Fruit fly (Drosophila melanogaster) whole organism, embryonic: ENCODE results near the gene Gga.

Source experiments
- CG10431 ChIP-seq: fragments of 200-800 bp; sonication (Bioruptor generic); optimal IDR thresholded peaks from 3 replicates; lab custom pipeline; 2018; ENCODE audit warnings: missing biosample characterization, mild to moderate bottlenecking, missing genetic modification characterization
- CG10959 ChIP-seq: fragments of 200-800 bp; sonication (Bioruptor generic); IDR thresholded peaks from 2 replicates; pipeline ENCODE4 v1.3.6; 2022; ENCODE audit warnings: missing biosample characterization, missing genetic modification characterization
- CG1647 ChIP-seq: fragments of 200-800 bp; sonication (Bioruptor generic); optimal IDR thresholded peaks from 3 replicates; lab custom pipeline; 2016; ENCODE audit warnings: missing biosample characterization, missing genetic modification characterization
- CG2116 ChIP-seq: fragments of 200-800 bp; sonication (Bioruptor generic); optimal IDR thresholded peaks from 3 replicates; lab custom pipeline; 2018; ENCODE audit warnings: missing biosample characterization, mild to moderate bottlenecking, missing genetic modification characterization
- CG2712 ChIP-seq: fragments of 200-800 bp; optimal IDR thresholded peaks from 3 replicates; lab custom pipeline; 2019; ENCODE audit warnings: missing biosample characterization, mild to moderate bottlenecking, missing genetic modification characterization, moderate library complexity
- CG30403 ChIP-seq: fragments of 200-800 bp; sonication (Bioruptor generic); optimal IDR thresholded peaks from 3 replicates; lab custom pipeline; 2016; ENCODE audit warnings: missing biosample characterization, missing genetic modification characterization
- CG32532 ChIP-seq: fragments of 200-800 bp; sonication (Bioruptor generic); IDR thresholded peaks from 2 replicates; pipeline ENCODE4 v1.3.6; 2022; ENCODE audit warnings: missing biosample characterization, missing genetic modification characterization
- CG32767 ChIP-seq: fragments of 200-800 bp; sonication (Bioruptor generic); IDR thresholded peaks from 2 replicates; pipeline ENCODE4 v1.3.6; 2022; ENCODE audit warnings: missing biosample characterization, missing genetic modification characterization
- CG33557 ChIP-seq: fragments of 200-800 bp; sonication (Bioruptor generic); optimal IDR thresholded peaks from 2 replicates; lab custom pipeline; 2019; ENCODE audit warnings: missing biosample characterization, mild to moderate bottlenecking, missing genetic modification characterization, moderate library complexity
- CG3726 ChIP-seq: fragments of 200-800 bp; sonication (Bioruptor generic); IDR thresholded peaks from 3 replicates; pipeline ENCODE4, ENCODE4 v1.3.6; 2022; ENCODE audit warnings: missing biosample characterization, missing genetic modification characterization
- CG6791 ChIP-seq: fragments of 200-800 bp; sonication (Bioruptor generic); IDR thresholded peaks from 3 replicates; pipeline ENCODE4 v1.3.6; 2022; ENCODE audit warnings: missing biosample characterization, missing genetic modification characterization; ENCODE audit not compliant: partially characterized antibody
- CG7987 ChIP-seq: fragments of 200-800 bp; sonication (Bioruptor generic); optimal IDR thresholded peaks from 2 replicates; lab custom pipeline; 2018; ENCODE audit warnings: missing biosample characterization, mild to moderate bottlenecking, missing genetic modification characterization, moderate library complexity
- CG8924 ChIP-seq: fragments of 200-800 bp; optimal IDR thresholded peaks from 3 replicates; lab custom pipeline; 2019; ENCODE audit warnings: missing biosample characterization, mild to moderate bottlenecking, missing genetic modification characterization, moderate library complexity
- D19B ChIP-seq: fragments of 200-800 bp; sonication (Bioruptor generic); optimal IDR thresholded peaks from 2 replicates; lab custom pipeline; 2017; ENCODE audit warnings: missing biosample characterization, mild to moderate bottlenecking, missing genetic modification characterization
- Dip3 ChIP-seq: fragments of 200-800 bp; sonication (Bioruptor generic); optimal IDR thresholded peaks from 3 replicates; lab custom pipeline; 2016; ENCODE audit warnings: missing biosample characterization, missing genetic modification characterization
- E2f2 ChIP-seq: fragments of 200-800 bp; sonication (Bioruptor generic); IDR thresholded peaks from 2 replicates; pipeline ENCODE4 v1.3.6; 2022; ENCODE audit warnings: missing biosample characterization, missing genetic modification characterization
- Eip74EF ChIP-seq, 2 experiments: fragments of 200-800 bp in 1 of 2; fragments of >200 bp in 1 of 2; sonication (Bioruptor generic) in 1 of 2; optimal IDR thresholded peaks; 2 replicates each; lab custom pipeline; 2017 to 2019; ENCODE audit warnings: missing biosample characterization in 2 of 2, missing genetic modification characterization in 2 of 2, mild to moderate bottlenecking in 1 of 2, moderate library complexity in 1 of 2
- Gsc ChIP-seq: fragments of 200-800 bp; sonication (Bioruptor generic); IDR thresholded peaks from 2 replicates; pipeline ENCODE4 v1.3.6; 2022; ENCODE audit warnings: missing biosample characterization, missing genetic modification characterization
- H2.0 ChIP-seq: fragments of 200-800 bp; sonication (Bioruptor generic); IDR thresholded peaks from 2 replicates; pipeline ENCODE4 v1.3.6; 2022; ENCODE audit warnings: missing biosample characterization, missing genetic modification characterization
- Hmx ChIP-seq: fragments of 200-800 bp; sonication (Bioruptor generic); optimal IDR thresholded peaks from 2 replicates; lab custom pipeline; 2016; ENCODE audit warnings: missing biosample characterization, missing genetic modification characterization
- Hr51 ChIP-seq, 2 experiments: fragments of 200-800 bp; sonication (Bioruptor generic); optimal IDR thresholded peaks; 2 replicates in 1 of 2; 3 replicates in 1 of 2; lab custom pipeline; 2016 to 2018; ENCODE audit warnings: missing biosample characterization in 2 of 2, missing genetic modification characterization in 2 of 2, mild to moderate bottlenecking in 1 of 2, moderate library complexity in 1 of 2
- Hsf ChIP-seq: fragments of 200-800 bp; sonication (Bioruptor generic); optimal IDR thresholded peaks from 3 replicates; lab custom pipeline; 2016; ENCODE audit warnings: missing biosample characterization, missing genetic modification characterization
- Jarid2 ChIP-seq: fragments of 200-800 bp; sonication (Bioruptor generic); optimal IDR thresholded peaks from 3 replicates; lab custom pipeline; 2017; ENCODE audit warnings: mild to moderate bottlenecking, missing biosample characterization, missing genetic modification reagents, missing genetic modification characterization
- Max ChIP-seq: fragments of 200-800 bp; sonication (Bioruptor generic); optimal IDR thresholded peaks from 2 replicates; lab custom pipeline; 2016; ENCODE audit warnings: missing biosample characterization, mild to moderate bottlenecking, missing genetic modification characterization
- Myb ChIP-seq: fragments of 200-800 bp; sonication (Bioruptor generic); optimal IDR thresholded peaks from 2 replicates; lab custom pipeline; 2016; ENCODE audit warnings: missing biosample characterization, missing genetic modification characterization
- NC2α ChIP-seq: fragments of 200-800 bp; sonication (Bioruptor generic); optimal IDR thresholded peaks from 2 replicates; lab custom pipeline; 2016; ENCODE audit warnings: missing biosample characterization, missing genetic modification characterization
- NC2β ChIP-seq: fragments of 200-800 bp; sonication (Bioruptor generic); optimal IDR thresholded peaks from 2 replicates; lab custom pipeline; 2016; ENCODE audit warnings: missing biosample characterization, missing genetic modification characterization
- Vsx1 ChIP-seq: fragments of 200-800 bp; sonication (Bioruptor generic); optimal IDR thresholded peaks from 2 replicates; lab custom pipeline; 2017; ENCODE audit warnings: missing biosample characterization, mild to moderate bottlenecking, missing genetic modification characterization, missing genetic modification reagents
- YL-1 ChIP-seq: fragments of 200-800 bp; sonication (Bioruptor generic); optimal IDR thresholded peaks from 3 replicates; lab custom pipeline; 2017; ENCODE audit warnings: missing biosample characterization, mild to moderate bottlenecking, missing genetic modification characterization
- bigmax ChIP-seq: fragments of 200-800 bp; sonication (Bioruptor generic); optimal IDR thresholded peaks from 2 replicates; lab custom pipeline; 2018; ENCODE audit warnings: missing biosample characterization, mild to moderate bottlenecking, missing genetic modification characterization
- chn ChIP-seq: fragments of 200-800 bp; sonication (Bioruptor generic); optimal IDR thresholded peaks from 2 replicates; lab custom pipeline; 2016; ENCODE audit warnings: missing biosample characterization, missing genetic modification characterization
- ham ChIP-seq: fragments of 200-800 bp; sonication (Bioruptor generic); IDR thresholded peaks from 2 replicates; pipeline ENCODE4 v1.3.6; 2022; ENCODE audit warnings: missing biosample characterization, missing genetic modification characterization
- hth ChIP-seq: fragments of >200 bp; optimal IDR thresholded peaks from 2 replicates; lab custom pipeline; 2017; ENCODE audit warnings: inconsistent platforms
- mld ChIP-seq: fragments of 200-800 bp; sonication (Bioruptor generic); IDR thresholded peaks from 3 replicates; pipeline ENCODE4 v1.3.6; 2022; ENCODE audit warnings: missing biosample characterization, missing genetic modification characterization; ENCODE audit not compliant: partially characterized antibody
- nmo ChIP-seq: fragments of 200-800 bp; sonication (Bioruptor generic); optimal IDR thresholded peaks from 2 replicates; lab custom pipeline; 2018; ENCODE audit warnings: missing biosample characterization, mild to moderate bottlenecking, missing genetic modification characterization, moderate library complexity
- otp ChIP-seq: fragments of 200-800 bp; sonication (Bioruptor generic); IDR thresholded peaks from 3 replicates; pipeline ENCODE4, ENCODE4 v1.3.6; 2022; ENCODE audit warnings: missing biosample characterization, missing genetic modification characterization
- pita ChIP-seq: fragments of 200-800 bp; sonication (Bioruptor generic); optimal IDR thresholded peaks from 2 replicates; lab custom pipeline; 2017; ENCODE audit warnings: missing biosample characterization, mild to moderate bottlenecking, missing genetic modification characterization
- pros ChIP-seq: fragments of 200-800 bp; sonication (Bioruptor generic); optimal IDR thresholded peaks from 3 replicates; lab custom pipeline; 2019; ENCODE audit warnings: missing biosample characterization, mild to moderate bottlenecking, missing genetic modification characterization, moderate library complexity
- salm ChIP-seq: fragments of 200-800 bp; sonication (Bioruptor generic); optimal IDR thresholded peaks from 2 replicates; lab custom pipeline; 2018; ENCODE audit warnings: missing biosample characterization, mild to moderate bottlenecking, missing genetic modification characterization
- seq ChIP-seq: fragments of 200-800 bp; sonication (Bioruptor generic); IDR thresholded peaks from 2 replicates; pipeline ENCODE4 v1.3.6; 2022; ENCODE audit warnings: missing biosample characterization, missing genetic modification characterization
- tin ChIP-seq: fragments of 200-800 bp; sonication (Bioruptor generic); optimal IDR thresholded peaks from 3 replicates; lab custom pipeline; 2016; ENCODE audit warnings: missing biosample characterization, missing genetic modification characterization
- toy ChIP-seq: fragments of 200-800 bp; sonication (Bioruptor generic); IDR thresholded peaks from 2 replicates; pipeline ENCODE4 v1.3.6; 2022; ENCODE audit warnings: missing biosample characterization, missing genetic modification characterization
- twi ChIP-seq: fragments of 200-800 bp; optimal IDR thresholded peaks from 2 replicates; lab custom pipeline; 2019; ENCODE audit warnings: missing biosample characterization, mild to moderate bottlenecking, missing genetic modification characterization, moderate library complexity
- tx ChIP-seq: fragments of 200-800 bp; sonication (Bioruptor generic); optimal IDR thresholded peaks from 2 replicates; lab custom pipeline; 2016; ENCODE audit warnings: missing biosample characterization, missing genetic modification characterization
- wdn ChIP-seq: fragments of 200-800 bp; sonication (Bioruptor generic); IDR thresholded peaks from 2 replicates; pipeline ENCODE4 v1.3.6; 2022; ENCODE audit warnings: missing biosample characterization, missing genetic modification characterization
- yki ChIP-seq: fragments of >200 bp; optimal IDR thresholded peaks from 3 replicates; lab custom pipeline; 2018

The Gga gene

DNA sequence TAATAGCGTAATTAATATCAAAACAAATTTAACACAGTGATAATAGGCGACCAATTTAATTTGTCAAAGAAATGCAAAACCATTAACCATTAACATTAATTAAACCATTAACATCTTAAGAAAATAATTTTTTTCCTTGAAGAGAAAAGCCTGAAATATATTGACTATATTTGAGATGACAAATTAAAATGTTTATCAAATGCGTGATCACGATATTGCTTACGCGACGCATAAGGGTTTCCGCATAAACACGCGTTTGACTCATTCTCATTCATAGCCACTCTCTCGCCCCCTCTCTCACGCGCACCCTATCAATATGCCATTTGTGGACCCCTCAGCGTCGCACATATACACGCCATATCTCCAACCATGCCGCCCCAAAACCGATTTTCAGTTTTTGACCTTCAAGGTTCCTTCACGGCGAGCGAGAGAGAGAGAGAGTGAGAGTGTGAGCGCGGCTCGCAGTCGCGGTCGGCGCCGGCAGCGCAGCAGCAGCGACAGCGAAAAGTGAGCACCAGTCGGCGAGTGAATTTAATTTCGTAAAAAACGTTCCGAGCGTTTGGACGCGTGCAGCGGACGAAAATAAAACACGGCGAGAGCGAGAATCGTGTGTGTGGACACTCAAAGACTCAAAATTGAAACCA, 15.3 kb upstream of the Gga start, which contains the start of gene Hex-A (continued):
- TF ChIP-seq CG10959 (GFP tag; lab: Robert Waterston, UW) (peak; percentile 46), CG33557 (GFP tag; lab: Kevin White, UChicago) (peak; percentile 95), Dip3 (GFP tag; lab: Kevin White, UChicago) (peak; percentile 95), Myb (GFP tag; lab: Kevin White, UChicago) (peak; percentile 78), Hmx (GFP tag; lab: Kevin White, UChicago) (peak; percentile 91), pita (GFP tag; lab: Kevin White, UChicago) (no peak), CG7987 (GFP tag; lab: Kevin White, UChicago) (peak; percentile 73), twi (tag; lab: Kevin White, UChicago) (peak; percentile 95), CG10431 (GFP tag; lab: Kevin White, UChicago) (peak; percentile 91), Eip74EF (GFP tag; optimal IDR thresholded peaks at IDR 0.05; lab: Kevin White, UChicago) (peak in 1 of 2 experiments; percentile 99), tin (peak; percentile 92), otp (GFP tag; lab: Robert Waterston, UW) (peak; percentile 83; the same call in 1 of the 3 replicates), ham (GFP tag; lab: Robert Waterston, UW) (peak; percentile 51; the same call in 1 of the 2 replicates), CG32767 (GFP tag; lab: Robert Waterston, UW) (peak; percentile 93), CG6791 (GFP tag; lab: Robert Waterston, UW) (no peak), NC2β (peak; percentile 84), Hsf (GFP tag; lab: Kevin White, UChicago) (peak; percentile 96), CG32532 (GFP tag; lab: Robert Waterston, UW) (peak; percentile 92), Max (GFP tag; lab: Kevin White, UChicago) (peak; percentile 95), CG30403 (GFP tag; lab: Kevin White, UChicago) (peak; percentile 97), chn (peak; percentile 90), seq (GFP tag; lab: Robert Waterston, UW) (peak; percentile 96), mld (no peak), CG1647 (GFP tag; lab: Kevin White, UChicago) (peak; percentile 86), pros (GFP tag; lab: Kevin White, UChicago) (peak; percentile 89), YL-1 (GFP tag; lab: Kevin White, UChicago) (peak; percentile 84), Vsx1 (GFP tag; lab: Kevin White, UChicago) (peak; percentile 92), NC2α (GFP tag; lab: Kevin White, UChicago) (peak; percentile 88), toy (GFP tag; lab: Robert Waterston, UW) (peak; percentile 74), CG2712 (tag; lab: Kevin White, UChicago) (peak; percentile 98), Jarid2 (GFP tag; lab: Kevin White, UChicago) (peak; percentile 78), E2f2 (GFP tag; lab: Robert Waterston, UW) (peak; percentile 77), bigmax (GFP tag; lab: Kevin White, UChicago) (no peak), Gsc (GFP tag; lab: Robert Waterston, UW) (peak; percentile 24; the same call in 1 of the 2 replicates), tx (GFP tag; lab: Kevin White, UChicago) (peak; percentile 89), nmo (GFP tag; lab: Kevin White, UChicago) (peak; percentile 99), salm (tag; lab: Kevin White, UChicago) (peak; percentile 96), CG2116 (GFP tag; lab: Kevin White, UChicago) (peak; percentile 75), H2.0 (GFP tag; lab: Robert Waterston, UW) (peak; percentile 85), wdn (peak; percentile 89), D19B (peak; percentile 86), yki (lab: Kevin White, UChicago) (peak; percentile 27), hth (no peak), Hr51 (GFP tag; optimal IDR thresholded peaks at IDR 0.05; lab: Kevin White, UChicago) (peak; percentile 86 to 99), CG3726 (GFP tag; lab: Robert Waterston, UW) (peak; percentile 80; the same call in 2 of the 3 replicates), CG8924 (peak; percentile 99)
